Fruit fly (Drosophila melanogaster): Measurements from ENCODE around the gene CG3294.

Gene CG3294

DNA sequence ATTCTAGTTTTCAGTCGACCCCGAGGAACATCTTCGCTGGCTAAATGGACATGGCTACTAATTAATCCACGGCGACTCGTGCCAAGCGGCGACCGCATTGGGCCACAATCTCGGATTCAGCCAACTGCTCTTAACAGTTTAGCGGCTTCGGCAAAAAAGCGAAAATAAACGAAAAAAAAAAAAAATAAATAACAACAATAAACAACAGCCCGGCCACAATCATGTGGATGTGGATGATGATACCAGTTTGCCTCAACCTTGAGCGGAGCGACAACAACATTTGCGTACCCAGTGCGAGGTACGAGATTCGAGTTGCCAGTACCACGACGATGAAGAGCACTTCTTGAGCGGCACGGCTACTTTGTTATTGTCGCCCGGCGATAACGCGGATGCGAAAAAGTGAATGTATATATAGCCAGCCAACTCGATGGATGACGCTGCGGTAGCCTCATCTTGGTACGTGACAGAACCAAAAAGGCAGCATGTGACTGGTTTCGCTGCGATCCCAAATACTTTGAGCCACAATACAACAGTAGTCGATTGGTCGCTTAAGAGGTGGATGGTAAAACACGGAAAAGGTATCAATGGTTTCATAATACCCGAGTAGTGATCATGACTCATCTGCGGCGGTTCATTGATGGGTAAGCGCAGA lies 13.7 kb downstream of the CG3294 start:
- TF ChIP-seq CG10631 (GFP tag; optimal IDR thresholded peaks at IDR 0.05) = no peak
- no peak for TF ChIP-seq fkh (GFP tag; optimal IDR thresholded peaks at IDR 0.05)
- TF ChIP-seq CG4318 (GFP tag; optimal IDR thresholded peaks at IDR 0.05) = no peak
- no peak for TF ChIP-seq lz (GFP tag; optimal IDR thresholded peaks at IDR 0.05)
- peak; percentile 20 for TF ChIP-seq net (GFP tag; optimal IDR thresholded peaks at IDR 0.05)
- TF ChIP-seq Sox15 (GFP tag; optimal IDR thresholded peaks at IDR 0.05) = no peak
- peak; percentile 78 for TF ChIP-seq dsx (GFP tag; optimal IDR thresholded peaks at IDR 0.05; ENCODE audit: poor library complexity, severe bottlenecking)
- TF ChIP-seq vri (GFP tag; optimal IDR thresholded peaks at IDR 0.05) = no peak
- peak; percentile 66 for TF ChIP-seq Blimp-1 (GFP tag; optimal IDR thresholded peaks at IDR 0.05)
- TF ChIP-seq Hr38 (GFP tag; optimal IDR thresholded peaks at IDR 0.05) = no peak
- no peak for TF ChIP-seq CG8319 (GFP tag; optimal IDR thresholded peaks at IDR 0.05)
- TF ChIP-seq ss (GFP tag; optimal IDR thresholded peaks at IDR 0.05) = peak; percentile 18 to 36
- TF ChIP-seq CG1621 (tag; optimal IDR thresholded peaks at IDR 0.05) = peak; percentile 10
- TF ChIP-seq topi (GFP tag; optimal IDR thresholded peaks at IDR 0.05) = peak; percentile 14
- peak; percentile 49 for TF ChIP-seq CG6163 (GFP tag; IDR thresholded peaks at IDR 0.05)
- peak; percentile 55 for TF ChIP-seq Eip78C (GFP tag)
- peak; percentile 34 for TF ChIP-seq CG6808 (GFP tag; optimal IDR thresholded peaks at IDR 0.05)
- peak; percentile 9 for TF ChIP-seq Sox102F (GFP tag; optimal IDR thresholded peaks at IDR 0.05)
- TF ChIP-seq CG6854 (GFP tag; optimal IDR thresholded peaks at IDR 0.05) = peak; percentile 21
- TF ChIP-seq Met (GFP tag; optimal IDR thresholded peaks at IDR 0.05) = no peak

DNA sequence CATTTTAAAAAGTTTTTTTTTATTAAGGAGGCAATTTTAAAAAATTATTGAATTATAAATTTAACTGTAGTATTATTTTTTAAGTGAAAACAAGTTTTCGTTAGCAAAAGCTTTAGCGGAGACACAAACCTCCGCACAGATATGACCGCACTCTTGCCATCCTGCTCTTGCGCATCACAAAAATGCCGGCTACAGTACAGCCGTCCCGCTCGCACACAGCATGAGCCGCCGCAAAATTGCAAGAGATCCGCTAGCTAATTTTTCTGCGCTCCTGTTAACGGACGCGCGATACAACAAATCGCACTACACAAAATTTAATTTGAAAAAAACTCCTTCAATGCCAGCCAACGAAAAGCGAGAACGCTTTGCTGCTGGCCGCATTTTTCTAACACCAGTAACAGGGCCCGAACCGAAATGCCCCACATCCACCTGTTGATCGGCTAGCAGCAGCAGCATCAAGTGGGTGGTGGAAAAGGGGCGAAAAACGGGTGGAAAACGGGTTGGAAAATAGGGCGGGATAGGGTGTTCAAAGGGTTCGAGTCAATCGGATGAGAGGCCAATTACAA lies 15.8 kb downstream of the CG3294 start:
- peak; percentile 36; the same call in 1 of the 3 replicates for TF ChIP-seq eg (GFP tag; IDR thresholded peaks at IDR 0.05)
- peak; percentile 79 for TF ChIP-seq CG6854 (GFP tag; optimal IDR thresholded peaks at IDR 0.05)
- TF ChIP-seq CG11762 (GFP tag; optimal IDR thresholded peaks at IDR 0.05; ENCODE audit: insufficient read depth) = no peak
- peak; percentile 28 for TF ChIP-seq Sox14 (GFP tag; optimal IDR thresholded peaks at IDR 0.05)
- peak; percentile 42 for TF ChIP-seq CG3919 (GFP tag; optimal IDR thresholded peaks at IDR 0.05)
- peak; percentile 49 for TF ChIP-seq Lpt (GFP tag; optimal IDR thresholded peaks at IDR 0.05)
- no peak for TF ChIP-seq Blimp-1 (GFP tag; optimal IDR thresholded peaks at IDR 0.05)
- TF ChIP-seq cyc (GFP tag; optimal IDR thresholded peaks at IDR 0.05) = no peak
- TF ChIP-seq topi (GFP tag; optimal IDR thresholded peaks at IDR 0.05) = peak; percentile 12
- TF ChIP-seq CG31627 (GFP tag; optimal IDR thresholded peaks at IDR 0.05) = no peak
- TF ChIP-seq vri (GFP tag; optimal IDR thresholded peaks at IDR 0.05) = peak; percentile 25
- TF ChIP-seq acj6 (GFP tag; optimal IDR thresholded peaks at IDR 0.05) = peak; percentile 17
- no peak for TF ChIP-seq achi (GFP tag; optimal IDR thresholded peaks at IDR 0.05)
- peak; percentile 49 for TF ChIP-seq esn (GFP tag; optimal IDR thresholded peaks at IDR 0.05)
- no peak for TF ChIP-seq Hr4 (GFP tag; optimal IDR thresholded peaks at IDR 0.05)
- TF ChIP-seq Smox (GFP tag; optimal IDR thresholded peaks at IDR 0.05) = peak; percentile 29
- peak; percentile 26 for TF ChIP-seq lz (GFP tag; optimal IDR thresholded peaks at IDR 0.05)
- no peak for TF ChIP-seq salr (GFP tag; optimal IDR thresholded peaks at IDR 0.05)
- TF ChIP-seq CG3032 (tag; optimal IDR thresholded peaks at IDR 0.05) = peak; percentile 28
- no peak for TF ChIP-seq fd59A (GFP tag; optimal IDR thresholded peaks at IDR 0.05)
- no peak for TF ChIP-seq CG4318 (GFP tag; optimal IDR thresholded peaks at IDR 0.05)
- TF ChIP-seq Ets96B (tag; optimal IDR thresholded peaks at IDR 0.05) = peak; percentile 10
- TF ChIP-seq CG7368 (GFP tag; optimal IDR thresholded peaks at IDR 0.05) = peak; percentile 26
- no peak for TF ChIP-seq spab (GFP tag; optimal IDR thresholded peaks at IDR 0.05)
- TF ChIP-seq CG15336 (GFP tag; IDR thresholded peaks at IDR 0.05) = peak; percentile 46; the same call in 1 of the 2 replicates
- TF ChIP-seq CG9139 (GFP tag; optimal IDR thresholded peaks at IDR 0.05) = no peak
- no peak for TF ChIP-seq Ets21C (GFP tag; optimal IDR thresholded peaks at IDR 0.05)
- no peak for TF ChIP-seq CG34406 (GFP tag; optimal IDR thresholded peaks at IDR 0.05)
- TF ChIP-seq dsx (GFP tag; optimal IDR thresholded peaks at IDR 0.05; ENCODE audit: poor library complexity, severe bottlenecking) = peak; percentile 53
- no peak for TF ChIP-seq ss (GFP tag; optimal IDR thresholded peaks at IDR 0.05)
- peak; percentile 11 for TF ChIP-seq OdsH (GFP tag; optimal IDR thresholded peaks at IDR 0.05)
- peak; percentile 77 for TF ChIP-seq Eip78C (GFP tag)
- TF ChIP-seq CG32006 (GFP tag; optimal IDR thresholded peaks at IDR 0.05) = no peak
- no peak for TF ChIP-seq Eip75B (GFP tag; optimal IDR thresholded peaks at IDR 0.05)
- TF ChIP-seq CG8319 (GFP tag; optimal IDR thresholded peaks at IDR 0.05) = no peak
- peak; percentile 28 for TF ChIP-seq Met (GFP tag; optimal IDR thresholded peaks at IDR 0.05)
- TF ChIP-seq CG6792 (GFP tag; optimal IDR thresholded peaks at IDR 0.05) = peak; percentile 40
- TF ChIP-seq Sox102F (GFP tag; optimal IDR thresholded peaks at IDR 0.05) = peak; percentile 25
- no peak for TF ChIP-seq Hr38 (GFP tag; optimal IDR thresholded peaks at IDR 0.05)
